Worm (Caenorhabditis elegans) whole organism, midembryonic: ENCODE results near the gene srd-48.

Source experiments
- T22C8.4 ChIP-seq: fragments of 200-800 bp; sonication (Bioruptor generic); IDR thresholded peaks from 2 replicates; pipeline ENCODE4 v1.3.6; 2022; ENCODE audit warnings: missing genetic modification characterization, missing compliant biosample characterization
- cog-1 ChIP-seq: sonication (generic microtip); optimal IDR thresholded peaks from 2 replicates; lab custom pipeline; 2016; ENCODE audit warnings: missing genetic modification characterization, missing compliant biosample characterization
- flt-1 ChIP-seq: fragments of 200-800 bp; sonication (Bioruptor generic); IDR thresholded peaks from 2 replicates; pipeline ENCODE4 v1.3.6; 2022; ENCODE audit warnings: missing genetic modification characterization, missing compliant biosample characterization
- klf-2 ChIP-seq: fragments of 200-800 bp; sonication (Bioruptor generic); conservative IDR thresholded peaks from 2 replicates; pipeline ENCODE4 v1.3.6; 2022; ENCODE audit warnings: missing genetic modification reagents, missing genetic modification characterization, missing compliant biosample characterization
- ref-1 ChIP-seq: fragments of 200-800 bp; sonication (Bioruptor generic); conservative IDR thresholded peaks from 2 replicates; pipeline ENCODE4 v1.3.6; 2022; ENCODE audit warnings: missing genetic modification reagents, missing genetic modification characterization, missing compliant biosample characterization
- tab-1 ChIP-seq: fragments of 200-800 bp; sonication (Bioruptor generic); IDR thresholded peaks from 2 replicates; pipeline ENCODE4 v1.3.6; 2022; ENCODE audit warnings: missing genetic modification characterization, missing compliant biosample characterization
- ztf-23 ChIP-seq: fragments of 200-800 bp; sonication (Bioruptor generic); IDR thresholded peaks from 2 replicates; pipeline ENCODE4 v1.3.6; 2022; ENCODE audit warnings: missing genetic modification reagents, missing genetic modification characterization, missing compliant biosample characterization
- ztf-29 ChIP-seq: fragments of 200-800 bp; sonication (Bioruptor generic); IDR thresholded peaks from 2 replicates; pipeline ENCODE4 v1.3.6; 2022; ENCODE audit warnings: missing genetic modification reagents, missing genetic modification characterization, missing compliant biosample characterization

DNA sequence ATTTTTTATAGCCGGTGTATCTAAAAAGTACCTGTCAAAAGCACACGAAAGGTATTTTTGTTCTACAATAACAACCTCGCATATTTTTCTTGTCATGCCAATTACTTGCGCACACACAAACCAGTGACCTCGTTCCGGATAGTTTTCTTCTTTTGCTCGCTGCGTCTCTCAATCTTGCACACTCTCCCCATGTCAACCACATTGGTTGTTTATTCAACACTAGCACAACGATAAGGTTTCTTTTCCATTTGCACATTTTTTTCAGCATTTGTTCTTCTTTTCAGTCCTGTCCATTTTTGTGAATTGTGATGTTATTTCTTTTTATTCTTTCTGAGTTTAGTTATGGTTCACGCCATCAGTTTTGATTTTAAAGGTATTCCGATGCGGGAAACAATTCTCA is 14.3 kb downstream of the srd-48 start, which contains the start of gene F42F12.3:
- TF ChIP-seq klf-2 (GFP tag; lab: Robert Waterston, UW) (no peak), T22C8.4 (no peak), ztf-23 (GFP tag; lab: Robert Waterston, UW) (no peak), cog-1 (tag; lab: Kevin White, UChicago) (no peak), flt-1 (GFP tag; lab: Robert Waterston, UW) (no peak), ztf-29 (no peak), tab-1 (GFP tag; lab: Robert Waterston, UW) (no peak), ref-1 (GFP tag; lab: Robert Waterston, UW) (no peak)
